Worm (Caenorhabditis elegans) whole organism, L1 larva: Measurements from ENCODE around the gene F56B3.2.

ENCODE experiments used
- F16B12.6 ChIP-seq: fragments of 150-350 bp; optimal IDR thresholded peaks from 2 replicates; lab custom pipeline; 2014; ENCODE audit warnings: missing biosample characterization, missing genetic modification characterization
- Y116A8C.19 ChIP-seq: sonication (generic microtip); optimal IDR thresholded peaks from 2 replicates; lab custom pipeline; 2016; ENCODE audit warnings: missing compliant biosample characterization, missing genetic modification characterization, borderline replicate concordance
- alr-1 ChIP-seq: fragments of 200-800 bp; sonication (Bioruptor generic); optimal IDR thresholded peaks from 2 replicates; lab custom pipeline; 2018; ENCODE audit warnings: borderline replicate concordance, mild to moderate bottlenecking, missing genetic modification characterization, missing compliant biosample characterization
- blmp-1 ChIP-seq: fragments of 150-350 bp; optimal IDR thresholded peaks from 2 replicates; lab custom pipeline; 2014; ENCODE audit warnings: missing biosample characterization, missing genetic modification characterization
- ceh-8 ChIP-seq: fragments of 200-800 bp; sonication (Bioruptor generic); optimal IDR thresholded peaks from 2 replicates; lab custom pipeline; 2018; ENCODE audit warnings: mild to moderate bottlenecking, missing genetic modification characterization, moderate library complexity, missing compliant biosample characterization
- ceh-82 ChIP-seq, 3 experiments: fragments of 150-350 bp in 1 of 3; sonication (generic microtip) in 2 of 3; optimal IDR thresholded peaks; 2 replicates each; lab custom pipeline; 2014 to 2017; ENCODE audit warnings: missing biosample characterization in 3 of 3, missing genetic modification characterization in 3 of 3
- ceh-88 ChIP-seq: fragments of 200-800 bp; sonication (Bioruptor generic); IDR thresholded peaks from 2 replicates; pipeline ENCODE4 v1.3.6; 2022; ENCODE audit warnings: missing genetic modification characterization, missing compliant biosample characterization
- ceh-90 ChIP-seq: sonication (generic microtip); optimal IDR thresholded peaks from 2 replicates; lab custom pipeline; 2016; ENCODE audit warnings: missing genetic modification characterization, missing compliant biosample characterization
- dpl-1 ChIP-seq, 3 experiments: fragments of 150-350 bp in 2 of 3; sonication (generic microtip) in 1 of 3; optimal IDR thresholded peaks; 2 replicates each; lab custom pipeline; 2014 to 2017; ENCODE audit warnings: missing biosample characterization in 3 of 3, missing genetic modification characterization in 3 of 3, missing genetic modification reagents in 3 of 3
- dsc-1 ChIP-seq: sonication (generic microtip); optimal IDR thresholded peaks from 2 replicates; lab custom pipeline; 2016; ENCODE audit warnings: mild to moderate bottlenecking, missing genetic modification characterization, missing compliant biosample characterization
- efl-1 ChIP-seq, 4 experiments: fragments of 150-350 bp; optimal IDR thresholded peaks in 3 of 4; peaks in 1 of 4; 1 replicate in 1 of 4; 2 replicates in 3 of 4; lab custom pipeline; 2014; ENCODE audit warnings: missing biosample characterization in 2 of 4, missing genetic modification characterization in 2 of 4, missing genetic modification reagents in 2 of 4
- elt-2 ChIP-seq: sonication (generic microtip); optimal IDR thresholded peaks from 2 replicates; lab custom pipeline; 2016; ENCODE audit warnings: missing genetic modification characterization, mild to moderate bottlenecking, inconsistent platforms, missing compliant biosample characterization, missing genetic modification reagents
- fkh-8 ChIP-seq: sonication (generic microtip); optimal IDR thresholded peaks from 2 replicates; lab custom pipeline; 2016; ENCODE audit warnings: mild to moderate bottlenecking, missing genetic modification characterization, missing compliant biosample characterization
- grh-1 ChIP-seq: fragments of 200-800 bp; sonication (Bioruptor generic); IDR thresholded peaks from 2 replicates; pipeline ENCODE4 v1.3.6; 2022; ENCODE audit warnings: missing genetic modification reagents, missing genetic modification characterization, missing compliant biosample characterization
- hlh-4 ChIP-seq: sonication (generic microtip); optimal IDR thresholded peaks from 2 replicates; lab custom pipeline; 2016; ENCODE audit warnings: mild to moderate bottlenecking, missing genetic modification characterization, missing compliant biosample characterization
- isw-1 ChIP-seq: fragments of 200-800 bp; sonication (Bioruptor generic); IDR thresholded peaks from 2 replicates; pipeline ENCODE4 v1.3.6; 2022; ENCODE audit warnings: missing genetic modification characterization, missing compliant biosample characterization
- lin-15B ChIP-seq: fragments of 150-350 bp; sonication (generic microtip); optimal IDR thresholded peaks from 3 replicates; lab custom pipeline; 2014; ENCODE audit warnings: missing biosample characterization, missing genetic modification characterization
- lin-35 ChIP-seq, 2 experiments: fragments of 150-350 bp; optimal IDR thresholded peaks; 2 replicates each; lab custom pipeline; 2014; ENCODE audit warnings: missing biosample characterization in 2 of 2, missing genetic modification characterization in 2 of 2, missing genetic modification reagents in 2 of 2
- lin-39 ChIP-seq: fragments of 150-350 bp; optimal IDR thresholded peaks from 2 replicates; lab custom pipeline; 2014; ENCODE audit warnings: missing biosample characterization, missing genetic modification reagents, missing genetic modification characterization
- lsy-2 ChIP-seq, 2 experiments: fragments of 150-350 bp; optimal IDR thresholded peaks; 2 replicates each; lab custom pipeline; 2014; ENCODE audit warnings: missing biosample characterization in 2 of 2, missing genetic modification characterization in 2 of 2
- mab-9 ChIP-seq: fragments of 200-800 bp; sonication (Bioruptor generic); IDR thresholded peaks from 2 replicates; pipeline ENCODE4 v1.3.6; 2022; ENCODE audit warnings: missing genetic modification reagents, missing genetic modification characterization, missing compliant biosample characterization
- nhr-19 ChIP-seq: fragments of 200-800 bp; sonication (Bioruptor generic); conservative IDR thresholded peaks from 2 replicates; pipeline ENCODE4 v1.3.6; 2022; ENCODE audit warnings: missing genetic modification characterization, missing compliant biosample characterization
- nhr-20 ChIP-seq: sonication (generic microtip); optimal IDR thresholded peaks from 2 replicates; lab custom pipeline; 2016; ENCODE audit warnings: mild to moderate bottlenecking, missing genetic modification characterization, missing compliant biosample characterization
- nhr-47 ChIP-seq: sonication (generic microtip); optimal IDR thresholded peaks from 2 replicates; lab custom pipeline; 2016; ENCODE audit warnings: mild to moderate bottlenecking, missing genetic modification characterization, moderate library complexity, missing compliant biosample characterization
- nhr-71 ChIP-seq: sonication (generic microtip); optimal IDR thresholded peaks from 2 replicates; lab custom pipeline; 2016; ENCODE audit warnings: mild to moderate bottlenecking, missing genetic modification characterization, moderate library complexity, missing compliant biosample characterization
- nhr-85 ChIP-seq: sonication (generic microtip); peaks from one replicate; lab custom pipeline; 2016; ENCODE audit warnings: missing genetic modification characterization, inconsistent platforms, missing compliant biosample characterization
- nhr-90 ChIP-seq: sonication (generic microtip); optimal IDR thresholded peaks from 2 replicates; lab custom pipeline; 2016; ENCODE audit warnings: mild to moderate bottlenecking, missing genetic modification characterization, missing compliant biosample characterization; ENCODE audit not compliant: poor library complexity
- pqm-1 ChIP-seq: sonication (generic microtip); optimal IDR thresholded peaks from 3 replicates; lab custom pipeline; 2017; ENCODE audit warnings: missing biosample characterization, missing genetic modification characterization
- snu-23 ChIP-seq: sonication (generic microtip); optimal IDR thresholded peaks from 2 replicates; lab custom pipeline; 2016; ENCODE audit warnings: missing genetic modification characterization, missing compliant biosample characterization
- swsn-7 ChIP-seq: sonication (generic microtip); optimal IDR thresholded peaks from 2 replicates; lab custom pipeline; 2016; ENCODE audit warnings: missing genetic modification characterization, missing compliant biosample characterization
- tbx-2 ChIP-seq: sonication (generic microtip); optimal IDR thresholded peaks from 2 replicates; lab custom pipeline; 2016; ENCODE audit warnings: missing genetic modification characterization, missing compliant biosample characterization
- unc-86 ChIP-seq: sonication (generic microtip); optimal IDR thresholded peaks from 2 replicates; lab custom pipeline; 2016; ENCODE audit warnings: missing genetic modification characterization, missing compliant biosample characterization
- unc-98 ChIP-seq: fragments of 200-800 bp; sonication (Bioruptor generic); IDR thresholded peaks from 2 replicates; pipeline ENCODE4 v1.3.6; 2022; ENCODE audit warnings: missing genetic modification characterization, missing compliant biosample characterization
- vab-15 ChIP-seq: sonication (generic microtip); optimal IDR thresholded peaks from 2 replicates; lab custom pipeline; 2017; ENCODE audit warnings: missing genotype, mild to moderate bottlenecking, missing genetic modification characterization, missing compliant biosample characterization
- xbp-1 ChIP-seq: sonication (generic microtip); optimal IDR thresholded peaks from 2 replicates; lab custom pipeline; 2016; ENCODE audit warnings: missing genetic modification characterization, missing compliant biosample characterization
- ztf-11 ChIP-seq, 2 experiments: sonication (generic microtip); optimal IDR thresholded peaks; 2 replicates each; lab custom pipeline; 2016 to 2017; ENCODE audit warnings: missing genetic modification characterization in 2 of 2, missing biosample characterization in 1 of 2, missing compliant biosample characterization in 1 of 2

The F56B3.2 gene

ce11 chrIV:768312-768711 is at the start of gene F56B3.2:
Gene F56B3.2, minus strand, starts transcription at chrIV:768584.
- TF ChIP-seq vab-15 (tag; lab: Kevin White, UChicago) (no peak), lin-39 (no peak), lsy-2 (tag; optimal IDR thresholded peaks at IDR 0.05; lab: Kevin White, UChicago) (no peak), alr-1 (no peak), blmp-1 (peak; percentile 100)

- peak; percentile 40 for TF ChIP-seq nhr-85 (tag; lab: Kevin White, UChicago)
- TF ChIP-seq F16B12.6 (tag; lab: Kevin White, UChicago) = no peak
- TF ChIP-seq efl-1 (optimal IDR thresholded peaks at IDR 0.05; lab: Kevin White, UChicago) = no peak
- TF ChIP-seq efl-1 (GFP tag; optimal IDR thresholded peaks at IDR 0.05 in 1 of 2; lab: Kevin White, UChicago) = peak in 1 of 2 experiments; percentile 89
These were observed 49.5 kb upstream of the F56B3.2 start for ce11 chrIV:817879-818278.

- TF ChIP-seq mab-9 (peak; percentile 70; the same call in 1 of the 2 replicates), xbp-1 (tag; lab: Kevin White, UChicago) (peak; percentile 44), tbx-2 (tag; lab: Kevin White, UChicago) (peak; percentile 53), ceh-88 (GFP tag; lab: Robert Waterston, UW) (peak; percentile 45; the same call in 1 of the 2 replicates), nhr-20 (peak; percentile 26), isw-1 (peak; percentile 79), grh-1 (peak; percentile 43; the same call in 1 of the 2 replicates), elt-2 (tag; lab: Kevin White, UChicago) (peak; percentile 0), unc-98 (GFP tag; lab: Robert Waterston, UW) (peak; percentile 57), ceh-82 (tag; optimal IDR thresholded peaks at IDR 0.05; lab: Kevin White, UChicago) (peak; percentile 7 to 29 (median 22)), lsy-2 (tag; optimal IDR thresholded peaks at IDR 0.05; lab: Kevin White, UChicago) (peak in 1 of 2 experiments; percentile 7), lin-35 (GFP tag; optimal IDR thresholded peaks at IDR 0.05; lab: Kevin White, UChicago) (peak; percentile 24 to 48), swsn-7 (tag; lab: Kevin White, UChicago) (peak; percentile 55), dsc-1 (tag; lab: Kevin White, UChicago) (peak; percentile 41), lin-15B (tag; lab: Kevin White, UChicago) (peak; percentile 11), nhr-71 (tag; lab: Kevin White, UChicago) (peak; percentile 70), ztf-11 (tag; optimal IDR thresholded peaks at IDR 0.05; lab: Kevin White, UChicago) (peak in 1 of 2 experiments; percentile 12), nhr-85 (tag; lab: Kevin White, UChicago) (peak; percentile 63), fkh-8 (tag; lab: Kevin White, UChicago) (peak; percentile 8), nhr-90 (peak; percentile 46), nhr-47 (tag; lab: Kevin White, UChicago) (peak; percentile 75), ceh-90 (tag; lab: Kevin White, UChicago) (peak; percentile 58), dpl-1 (GFP tag; optimal IDR thresholded peaks at IDR 0.05; lab: Kevin White, UChicago) (peak in 2 of 3 experiments; percentile 46 to 52), efl-1 (optimal IDR thresholded peaks at IDR 0.05; lab: Kevin White, UChicago) (peak; percentile 68 to 70), efl-1 (GFP tag; optimal IDR thresholded peaks at IDR 0.05 in 1 of 2; lab: Kevin White, UChicago) (peak; percentile 51 to 92), snu-23 (GFP tag; lab: Kevin White, UChicago) (peak; percentile 60), unc-86 (tag; lab: Kevin White, UChicago) (peak; percentile 54), nhr-19 (GFP tag; lab: Robert Waterston, UW) (peak; percentile 50)
These were observed 45.0 kb upstream of the F56B3.2 start for ce11 chrIV:813341-813740.

DNA sequence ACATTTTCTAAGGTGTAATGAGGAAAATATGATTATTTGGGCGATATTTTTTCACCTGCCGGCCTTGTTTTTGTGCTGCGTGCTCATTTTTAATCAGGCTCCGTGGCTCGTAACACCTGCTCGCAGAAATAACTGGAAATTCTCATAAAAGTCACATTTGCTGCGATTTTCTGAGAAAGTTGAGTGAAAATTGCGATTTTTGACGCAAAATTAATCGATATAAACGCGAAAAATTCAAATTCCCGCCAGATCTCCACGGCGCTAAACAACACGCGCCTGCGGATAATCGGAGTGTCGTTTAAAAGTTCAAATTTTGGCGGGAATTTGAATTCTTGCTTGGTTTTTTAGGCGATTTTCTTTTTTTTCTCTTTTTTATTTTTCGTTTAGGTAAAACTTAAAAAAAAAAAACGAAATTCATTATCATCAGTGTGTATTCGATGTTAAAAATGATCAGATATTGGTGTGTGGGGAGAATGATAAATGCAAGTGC is 38.7 kb upstream of the F56B3.2 start, which contains the start of gene Y55F3BL.6:
Gene Y55F3BL.6, minus strand, starts transcription at position 51 of the 490 bp plus-strand sequence.
- TF ChIP-seq efl-1 (optimal IDR thresholded peaks at IDR 0.05; lab: Kevin White, UChicago) = no peak
- TF ChIP-seq efl-1 (GFP tag; optimal IDR thresholded peaks at IDR 0.05 in 1 of 2; lab: Kevin White, UChicago) = peak in 1 of 2 experiments; percentile 24
- TF ChIP-seq hlh-4 (tag; lab: Kevin White, UChicago) = peak; percentile 7
- TF ChIP-seq ceh-8 = no peak
- peak; percentile 7 for TF ChIP-seq fkh-8 (tag; lab: Kevin White, UChicago)
- TF ChIP-seq pqm-1 (tag; lab: Kevin White, UChicago) = no peak
- peak; percentile 2 for TF ChIP-seq nhr-85 (tag; lab: Kevin White, UChicago)
- no peak for TF ChIP-seq Y116A8C.19 (tag; lab: Kevin White, UChicago)
